Worm (Caenorhabditis elegans) whole organism, L4 larva: ENCODE measurements around the gene fbxb-104.

Experiments used
- F10B5.3 ChIP-seq: sonication (generic microtip); optimal IDR thresholded peaks from 2 replicates; lab custom pipeline; 2016; ENCODE audit warnings: mild to moderate bottlenecking, missing genetic modification characterization, missing compliant biosample characterization
- F26F4.8 ChIP-seq: fragments of 200-800 bp; sonication (Bioruptor generic); conservative IDR thresholded peaks from 2 replicates; pipeline ENCODE4 v1.3.6; 2022; ENCODE audit warnings: missing genetic modification characterization, missing compliant biosample characterization
- F37D6.2 ChIP-seq: sonication (generic microtip); optimal IDR thresholded peaks from 2 replicates; lab custom pipeline; 2016; ENCODE audit warnings: mild to moderate bottlenecking, missing genetic modification characterization, missing compliant biosample characterization
- T20F7.1 ChIP-seq: fragments of 200-800 bp; sonication (Bioruptor generic); optimal IDR thresholded peaks from 2 replicates; lab custom pipeline; 2018; ENCODE audit warnings: mild to moderate bottlenecking, missing genetic modification characterization, missing compliant biosample characterization
- T26A8.4 ChIP-seq: fragments of 200-800 bp; sonication (Bioruptor generic); IDR thresholded peaks from 2 replicates; pipeline ENCODE4 v1.3.6; 2022; ENCODE audit warnings: missing genetic modification characterization, missing compliant biosample characterization
- Y105C5A.15 ChIP-seq: fragments of 200-800 bp; sonication (Bioruptor generic); IDR thresholded peaks from 2 replicates; pipeline ENCODE4 v1.3.6; 2022; ENCODE audit warnings: missing genetic modification characterization, missing compliant biosample characterization
- ZK337.2 ChIP-seq: fragments of 200-800 bp; sonication (Bioruptor generic); IDR thresholded peaks from 2 replicates; pipeline ENCODE4 v1.3.6; 2022; ENCODE audit warnings: missing genetic modification reagents, missing genetic modification characterization, missing compliant biosample characterization
- ZK546.5 ChIP-seq, 2 experiments: sonication (generic microtip); optimal IDR thresholded peaks; 2 replicates each; lab custom pipeline; 2017; ENCODE audit warnings: missing biosample characterization in 2 of 2, missing genetic modification characterization in 2 of 2
- ama-1 ChIP-seq: fragments of 150-350 bp; optimal IDR thresholded peaks from 2 replicates; lab custom pipeline; 2014; ENCODE audit warnings: inconsistent platforms, mixed read lengths
- arid-1 ChIP-seq: fragments of 200-800 bp; sonication (Bioruptor generic); conservative IDR thresholded peaks from 2 replicates; pipeline ENCODE4 v1.3.6; 2022; ENCODE audit warnings: missing genetic modification reagents, missing genetic modification characterization, missing compliant biosample characterization
- attf-4 ChIP-seq: sonication (generic microtip); optimal IDR thresholded peaks from 3 replicates; lab custom pipeline; 2017; ENCODE audit warnings: missing biosample characterization, missing genetic modification characterization
- cey-2 ChIP-seq: sonication (generic microtip); optimal IDR thresholded peaks from 3 replicates; lab custom pipeline; 2017; ENCODE audit warnings: missing genetic modification characterization, mild to moderate bottlenecking, missing compliant biosample characterization, antibody characterized with exemption, borderline replicate concordance; ENCODE audit not compliant: insufficient read depth
- ctbp-1 ChIP-seq: fragments of 200-800 bp; sonication (Bioruptor generic); IDR thresholded peaks from 2 replicates; pipeline ENCODE4 v1.3.6; 2022; ENCODE audit warnings: missing genetic modification reagents, missing genetic modification characterization, missing compliant biosample characterization
- dmd-6 ChIP-seq: fragments of 200-800 bp; sonication (Bioruptor generic); IDR thresholded peaks from 2 replicates; pipeline ENCODE4 v1.3.6; 2022; ENCODE audit warnings: missing genetic modification reagents, missing genetic modification characterization, missing compliant biosample characterization
- dmd-8 ChIP-seq: fragments of 200-800 bp; sonication (Bioruptor generic); IDR thresholded peaks from 2 replicates; pipeline ENCODE4 v1.3.6; 2022; ENCODE audit warnings: missing genetic modification characterization, missing compliant biosample characterization
- duxl-1 ChIP-seq: sonication (generic microtip); optimal IDR thresholded peaks from 2 replicates; lab custom pipeline; 2016; ENCODE audit warnings: mild to moderate bottlenecking, missing genetic modification characterization, moderate library complexity, missing compliant biosample characterization; ENCODE audit not compliant: poor library complexity
- egl-43 ChIP-seq: fragments of 200-800 bp; sonication (Bioruptor generic); IDR thresholded peaks from 2 replicates; pipeline ENCODE4 v1.3.6; 2022; ENCODE audit warnings: missing genetic modification reagents, missing genetic modification characterization, missing compliant biosample characterization
- fkh-10 ChIP-seq: fragments of 150-350 bp; optimal IDR thresholded peaks from 2 replicates; lab custom pipeline; 2014; ENCODE audit warnings: missing biosample characterization, missing genetic modification reagents, missing genetic modification characterization
- fos-1 ChIP-seq: fragments of 150-350 bp; optimal IDR thresholded peaks from 2 replicates; lab custom pipeline; 2014; ENCODE audit warnings: missing biosample characterization, missing genetic modification characterization
- gei-8 ChIP-seq: fragments of 200-800 bp; sonication (Bioruptor generic); optimal IDR thresholded peaks from 2 replicates; lab custom pipeline; 2018; ENCODE audit warnings: mild to moderate bottlenecking, missing genetic modification characterization, missing compliant biosample characterization
- hif-1 ChIP-seq, 2 experiments: sonication (generic microtip); optimal IDR thresholded peaks; 2 replicates each; lab custom pipeline; 2016 to 2017; ENCODE audit warnings: missing compliant biosample characterization in 2 of 2, missing genetic modification characterization in 2 of 2, missing genetic modification reagents in 2 of 2, missing genotype in 2 of 2, mild to moderate bottlenecking in 1 of 2
- hlh-30 ChIP-seq: sonication (generic microtip); optimal IDR thresholded peaks from 2 replicates; lab custom pipeline; 2017; ENCODE audit warnings: antibody characterized with exemption, mild to moderate bottlenecking, missing genetic modification characterization, missing compliant biosample characterization; ENCODE audit not compliant: insufficient read depth
- lin-1 ChIP-seq: fragments of 200-800 bp; sonication (Bioruptor generic); IDR thresholded peaks from 2 replicates; pipeline ENCODE4 v1.3.6; 2022; ENCODE audit warnings: missing genetic modification reagents, missing genetic modification characterization, missing compliant biosample characterization
- lin-29 ChIP-seq: fragments of 200-800 bp; sonication (Bioruptor generic); IDR thresholded peaks from 2 replicates; pipeline ENCODE4 v1.3.6; 2022; ENCODE audit warnings: missing genetic modification reagents, missing genetic modification characterization, missing compliant biosample characterization
- lin-39 ChIP-seq: fragments of 150-350 bp; optimal IDR thresholded peaks from 2 replicates; lab custom pipeline; 2014; ENCODE audit warnings: missing biosample characterization, missing genetic modification reagents, missing genetic modification characterization
- madf-5 ChIP-seq, 2 experiments: fragments of 200-800 bp; sonication (Bioruptor generic); IDR thresholded peaks; 2 replicates each; pipeline ENCODE4 v1.3.6; 2022; ENCODE audit warnings: missing compliant biosample characterization in 2 of 2, missing genetic modification characterization in 2 of 2
- mes-2 ChIP-seq: sonication (generic microtip); optimal IDR thresholded peaks from 2 replicates; lab custom pipeline; 2016; ENCODE audit warnings: missing genotype, mild to moderate bottlenecking, missing genetic modification characterization, missing compliant biosample characterization; ENCODE audit not compliant: poor library complexity, severe bottlenecking
- mxl-2 ChIP-seq: fragments of 200-800 bp; sonication (Bioruptor generic); conservative IDR thresholded peaks from 2 replicates; pipeline ENCODE4 v1.3.6; 2022; ENCODE audit warnings: missing genetic modification reagents, missing genetic modification characterization, missing compliant biosample characterization
- mxl-3 ChIP-seq: fragments of 200-800 bp; sonication (Bioruptor generic); optimal IDR thresholded peaks from 2 replicates; lab custom pipeline; 2018; ENCODE audit warnings: mild to moderate bottlenecking, missing genetic modification characterization, missing compliant biosample characterization
- nhr-11 ChIP-seq: fragments of 150-350 bp; optimal IDR thresholded peaks from 2 replicates; lab custom pipeline; 2014; ENCODE audit warnings: missing biosample characterization, missing genetic modification characterization
- nhr-111 ChIP-seq: fragments of 200-800 bp; sonication (Bioruptor generic); optimal IDR thresholded peaks from 2 replicates; lab custom pipeline; 2018; ENCODE audit warnings: mild to moderate bottlenecking, missing genetic modification characterization, missing compliant biosample characterization
- nhr-25 ChIP-seq: sonication (generic microtip); optimal IDR thresholded peaks from 2 replicates; lab custom pipeline; 2017; ENCODE audit warnings: missing genetic modification characterization, mild to moderate bottlenecking, missing compliant biosample characterization, antibody characterized with exemption, moderate library complexity, borderline replicate concordance; ENCODE audit not compliant: insufficient read depth
- nhr-28 ChIP-seq: fragments of 150-350 bp; optimal IDR thresholded peaks from 2 replicates; lab custom pipeline; 2014; ENCODE audit warnings: missing biosample characterization, missing genetic modification characterization
- nhr-41 ChIP-seq: fragments of 200-800 bp; sonication (Bioruptor generic); IDR thresholded peaks from 2 replicates; pipeline ENCODE4 v1.3.6; 2022; ENCODE audit warnings: missing genetic modification reagents, missing genetic modification characterization, missing compliant biosample characterization
- nhr-48 ChIP-seq: sonication (generic microtip); optimal IDR thresholded peaks from 2 replicates; lab custom pipeline; 2016; ENCODE audit warnings: mild to moderate bottlenecking, missing genetic modification characterization, missing compliant biosample characterization
- nhr-6 ChIP-seq: fragments of 150-350 bp; optimal IDR thresholded peaks from 2 replicates; lab custom pipeline; 2014; ENCODE audit warnings: missing biosample characterization, missing genetic modification characterization
- nhr-77 ChIP-seq: fragments of 150-350 bp; optimal IDR thresholded peaks from 2 replicates; lab custom pipeline; 2014; ENCODE audit warnings: missing biosample characterization, missing genetic modification characterization
- pha-4 ChIP-seq, 2 experiments: fragments of 150-350 bp in 1 of 2; fragments of 200-800 bp in 1 of 2; sonication (Bioruptor generic) in 1 of 2; IDR thresholded peaks in 1 of 2; optimal IDR thresholded peaks in 1 of 2; 2 replicates each; pipeline versions ENCODE4 v1.3.6 to Lab custom; 2014 to 2022; ENCODE audit warnings: missing genetic modification characterization in 2 of 2, missing genetic modification reagents in 2 of 2, missing biosample characterization in 1 of 2, missing compliant biosample characterization in 1 of 2
- rbr-2 ChIP-seq: sonication (generic microtip); optimal IDR thresholded peaks from 2 replicates; lab custom pipeline; 2016; ENCODE audit warnings: missing genotype, missing genetic modification characterization, missing compliant biosample characterization
- set-16 ChIP-seq: fragments of 200-800 bp; sonication (Bioruptor generic); IDR thresholded peaks from 2 replicates; pipeline ENCODE4 v1.3.6; 2022; ENCODE audit warnings: missing genetic modification reagents, missing genetic modification characterization, missing compliant biosample characterization
- tag-97 ChIP-seq: fragments of 200-800 bp; sonication (Bioruptor generic); IDR thresholded peaks from 2 replicates; pipeline ENCODE4 v1.3.6; 2022; ENCODE audit warnings: missing genetic modification characterization, missing compliant biosample characterization
- unc-62 ChIP-seq, 3 experiments: fragments of 150-350 bp in 1 of 3; sonication (generic microtip); optimal IDR thresholded peaks in 2 of 3; peaks in 1 of 3; 1 replicate in 1 of 3; 2 replicates in 2 of 3; lab custom pipeline; 2014 to 2017; ENCODE audit warnings: missing biosample characterization in 3 of 3, missing genetic modification characterization in 3 of 3, missing genetic modification reagents in 3 of 3, missing genotype in 1 of 3
- vab-7 ChIP-seq: fragments of 200-800 bp; sonication (Bioruptor generic); IDR thresholded peaks from 2 replicates; pipeline ENCODE4 v1.3.6; 2022; ENCODE audit warnings: missing genetic modification reagents, missing genetic modification characterization, missing compliant biosample characterization
- zfp-2 ChIP-seq: sonication (generic microtip); optimal IDR thresholded peaks from 2 replicates; lab custom pipeline; 2016; ENCODE audit warnings: mild to moderate bottlenecking, missing genetic modification characterization, missing compliant biosample characterization
- zip-11 ChIP-seq: fragments of 200-800 bp; sonication (Bioruptor generic); IDR thresholded peaks from 2 replicates; pipeline ENCODE4 v1.3.6; 2022; ENCODE audit warnings: missing genetic modification characterization, missing compliant biosample characterization
- zip-2 ChIP-seq: fragments of 150-350 bp; optimal IDR thresholded peaks from 2 replicates; lab custom pipeline; 2014; ENCODE audit warnings: missing biosample characterization, missing genetic modification characterization
- ztf-7 ChIP-seq: fragments of 150-350 bp; optimal IDR thresholded peaks from 2 replicates; lab custom pipeline; 2014; ENCODE audit warnings: missing biosample characterization, missing genetic modification characterization

fbxb-104 gene

DNA sequence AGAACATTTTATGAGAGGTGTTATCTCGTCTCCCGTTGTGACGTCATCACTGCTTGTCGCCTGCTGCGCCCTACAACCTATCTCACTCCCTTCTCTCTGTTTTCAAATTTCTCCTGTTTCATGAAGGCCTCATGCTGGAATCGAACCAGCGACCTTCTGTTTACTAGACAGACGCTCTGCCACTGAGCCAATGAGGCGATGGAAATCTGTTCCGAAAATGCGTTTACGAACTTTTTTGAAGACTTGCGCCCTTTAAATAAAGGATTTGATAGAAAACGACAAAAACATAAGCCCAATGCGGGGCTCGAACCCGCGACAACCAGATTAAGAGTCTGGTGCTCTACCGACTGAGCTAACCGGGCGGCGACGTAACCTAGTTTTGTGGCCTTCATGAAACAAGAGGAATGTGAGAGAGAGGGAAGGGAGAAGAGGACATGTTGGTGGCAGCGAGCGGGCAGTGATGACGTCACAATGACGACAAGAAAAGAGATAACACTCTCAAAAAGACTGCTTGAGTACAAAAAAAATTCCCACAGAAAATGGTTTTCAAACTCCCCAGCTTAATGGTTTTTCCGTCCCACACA, 42.0 kb upstream of the fbxb-104 start, which contains the start of gene clec-126:
clec-126 (plus strand) TSS at position 534 of the 584 bp plus-strand sequence.
- TF ChIP-seq ZK337.2 (GFP tag; lab: Robert Waterston, UW) (no peak), cey-2 (tag; lab: Kevin White, UChicago) (peak; percentile 27), nhr-111 (peak; percentile 11), nhr-48 (tag; lab: Kevin White, UChicago) (peak; percentile 82), arid-1 (peak; percentile 31; the same call in 1 of the 2 replicates), hlh-30 (tag; lab: Kevin White, UChicago) (peak; percentile 85), fos-1 (tag; lab: Kevin White, UChicago) (no peak), zip-2 (peak; percentile 65), lin-1 (GFP tag; lab: Robert Waterston, UW) (no peak), nhr-28 (tag; lab: Kevin White, UChicago) (peak; percentile 54), nhr-6 (tag; lab: Kevin White, UChicago) (no peak), dmd-6 (GFP tag; lab: Robert Waterston, UW) (peak; percentile 64), F26F4.8 (GFP tag; lab: Robert Waterston, UW) (0 out of 2 replicates have a peak, but pooled peaks have one; percentile 22), mes-2 (tag; lab: Kevin White, UChicago) (peak; percentile 58), mxl-3 (GFP tag; lab: Kevin White, UChicago) (peak; percentile 63), attf-4 (tag; lab: Kevin White, UChicago) (no peak), vab-7 (GFP tag; lab: Robert Waterston, UW) (peak; percentile 80), lin-39 (tag; lab: Kevin White, UChicago) (no peak), pha-4 (GFP tag; IDR thresholded peaks at IDR 0.05; lab: Robert Waterston, UW) (peak; percentile 74; the same call in 1 of the 2 replicates), pha-4 (tag; optimal IDR thresholded peaks at IDR 0.05; lab: Kevin White, UChicago) (peak; percentile 27), T26A8.4 (GFP tag; lab: Robert Waterston, UW) (peak; percentile 80), F10B5.3 (tag; lab: Kevin White, UChicago) (peak; percentile 48), tag-97 (GFP tag; lab: Robert Waterston, UW) (no peak), lin-29 (GFP tag; lab: Robert Waterston, UW) (0 out of 2 replicates have a peak, but pooled peaks have one; percentile 10), nhr-25 (tag; lab: Kevin White, UChicago) (no peak), zip-11 (0 out of 2 replicates have a peak, but pooled peaks have one; percentile 9), mxl-2 (0 out of 2 replicates have a peak, but pooled peaks have one; percentile 12), nhr-77 (tag; lab: Kevin White, UChicago) (peak; percentile 74), egl-43 (peak; percentile 91), hif-1 (tag; optimal IDR thresholded peaks at IDR 0.05; lab: Kevin White, UChicago) (peak in 1 of 2 experiments; percentile 45), ctbp-1 (GFP tag; lab: Robert Waterston, UW) (peak; percentile 74), duxl-1 (tag; lab: Kevin White, UChicago) (peak; percentile 67), unc-62 (GFP tag; optimal IDR thresholded peaks at IDR 0.05 in 1 of 2; lab: Kevin White, UChicago) (peak in 1 of 2 experiments; percentile 64), unc-62 (tag; optimal IDR thresholded peaks at IDR 0.05; lab: Kevin White, UChicago) (no peak), fkh-10 (peak; percentile 30), dmd-8 (GFP tag; lab: Robert Waterston, UW) (no peak; the same call in 1 of the 2 replicates), ama-1 (lab: Kevin White, UChicago) (no peak), nhr-41 (no peak; the same call in 1 of the 2 replicates), ztf-7 (peak; percentile 59), set-16 (GFP tag; lab: Robert Waterston, UW) (peak; percentile 43; the same call in 1 of the 2 replicates), F37D6.2 (tag; lab: Kevin White, UChicago) (peak; percentile 63), nhr-11 (tag; lab: Kevin White, UChicago) (no peak), madf-5 (GFP tag; IDR thresholded peaks at IDR 0.05; lab: Robert Waterston, UW) (0 out of 4 replicates have a peak, but pooled peaks of 1 of the 2 experiments have one; percentile 65), rbr-2 (tag; lab: Kevin White, UChicago) (peak; percentile 83), T20F7.1 (GFP tag; lab: Kevin White, UChicago) (no peak), ZK546.5 (tag; optimal IDR thresholded peaks at IDR 0.05; lab: Kevin White, UChicago) (no peak), Y105C5A.15 (GFP tag; lab: Robert Waterston, UW) (peak; percentile 31; the same call in 1 of the 2 replicates), zfp-2 (tag; lab: Kevin White, UChicago) (peak; percentile 65), gei-8 (peak; percentile 46)
